Worm (Caenorhabditis elegans): ENCODE data around the gene dhs-24.
A peak's percentile ranks its signal among the peaks of the same experiment; 100 is the strongest.

The dhs-24 gene

DNA sequence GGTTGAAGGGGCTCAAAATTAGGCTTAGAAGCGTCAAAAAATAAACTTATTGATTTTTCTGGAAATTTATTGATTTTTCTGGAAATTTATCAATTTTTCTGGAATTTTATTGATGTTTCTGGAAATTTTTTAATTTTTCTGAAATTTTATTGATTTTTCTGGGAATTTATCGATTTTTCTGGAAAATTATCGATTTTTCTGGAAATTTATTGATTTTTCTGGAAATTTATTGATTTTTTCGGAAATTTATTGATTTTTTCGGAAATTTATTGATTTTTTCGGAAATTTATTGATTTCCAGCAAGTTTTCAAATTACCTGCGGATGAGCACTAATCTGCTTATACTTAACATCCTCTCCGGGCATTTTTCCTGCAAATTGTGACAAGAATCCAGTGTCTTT, 44.6 kb downstream of the dhs-24 start:
- TF ChIP-seq unc-39 (tag; optimal IDR thresholded peaks at IDR 0.05) (no peak), nhr-12 (tag; optimal IDR thresholded peaks at IDR 0.05) (no peak), ham-2 (GFP tag; optimal IDR thresholded peaks at IDR 0.05) (no peak), mep-1 (tag; optimal IDR thresholded peaks at IDR 0.05) (no peak), ztf-11 (tag; optimal IDR thresholded peaks at IDR 0.05) (no peak), zip-8 (tag; optimal IDR thresholded peaks at IDR 0.05) (no peak)

DNA sequence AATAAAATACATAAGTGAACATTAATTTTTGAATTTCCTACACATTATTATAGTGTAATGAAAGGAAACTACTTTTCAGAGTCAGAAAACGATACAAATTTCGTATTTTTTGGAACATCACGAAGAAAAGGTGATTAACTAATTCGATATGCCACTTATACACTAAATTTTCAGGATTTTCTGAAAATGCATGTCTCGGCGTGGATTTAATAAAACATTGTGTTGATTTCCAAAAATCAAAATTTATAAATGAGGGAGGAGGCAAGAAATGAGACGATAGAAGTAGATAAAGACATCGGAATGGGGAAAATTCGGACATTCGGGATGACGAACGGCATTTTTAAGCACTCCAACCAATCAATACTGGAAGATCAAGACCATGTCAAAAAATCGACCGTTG, 47.3 kb downstream of the dhs-24 start, which contains the start of gene Y116F11B.14:
Gene Y116F11B.14, plus strand, starts transcription at position 301 of the 400 bp plus-strand sequence.
- TF ChIP-seq mep-1 (tag; optimal IDR thresholded peaks at IDR 0.05) (no peak), drap-1 (GFP tag; optimal IDR thresholded peaks at IDR 0.05) (no peak), lsy-2 (tag; optimal IDR thresholded peaks at IDR 0.05) (no peak), nhr-28 (tag; optimal IDR thresholded peaks at IDR 0.05) (no peak), sem-2 (GFP tag; optimal IDR thresholded peaks at IDR 0.05) (no peak), tbx-8 (GFP tag; optimal IDR thresholded peaks at IDR 0.05) (no peak)

DNA sequence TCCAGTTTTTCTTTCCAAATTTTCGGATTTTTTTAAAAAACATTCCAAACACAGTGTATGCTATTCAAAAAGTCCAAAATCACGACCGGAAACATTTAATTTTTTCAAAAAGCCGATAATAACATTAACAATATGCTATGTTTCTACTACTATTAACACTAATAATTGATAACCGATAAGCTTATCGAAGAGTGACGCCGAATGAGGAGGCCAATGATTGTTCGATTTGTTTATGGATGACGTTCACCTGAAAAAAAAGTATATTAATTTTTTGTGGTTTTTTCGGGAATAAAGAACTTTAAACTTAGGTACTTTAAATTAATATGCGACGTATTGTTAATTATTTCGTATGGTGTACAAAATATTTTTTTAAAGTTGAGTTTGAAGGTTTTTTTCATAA, 48.4 kb downstream of the dhs-24 start:
- TF ChIP-seq nhr-237 (tag; optimal IDR thresholded peaks at IDR 0.05) (no peak), elt-1 (tag; optimal IDR thresholded peaks at IDR 0.05; ENCODE audit: borderline replicate concordance, insufficient read depth) (no peak), mep-1 (tag; optimal IDR thresholded peaks at IDR 0.05) (no peak), snpc-4 (tag; optimal IDR thresholded peaks at IDR 0.05) (no peak), ham-2 (GFP tag; optimal IDR thresholded peaks at IDR 0.05) (no peak), nhr-2 (tag; optimal IDR thresholded peaks at IDR 0.05) (no peak), tbx-8 (GFP tag; optimal IDR thresholded peaks at IDR 0.05) (no peak), lin-13 (tag; optimal IDR thresholded peaks at IDR 0.05) (no peak), lin-32 (GFP tag; optimal IDR thresholded peaks at IDR 0.05) (no peak), sptf-1 (tag; optimal IDR thresholded peaks at IDR 0.05) (no peak), nhr-28 (tag; optimal IDR thresholded peaks at IDR 0.05) (no peak), nhr-76 (tag; optimal IDR thresholded peaks at IDR 0.05) (no peak), flh-1 (GFP tag; optimal IDR thresholded peaks at IDR 0.05) (no peak), ztf-11 (tag; optimal IDR thresholded peaks at IDR 0.05) (no peak), zip-8 (tag; optimal IDR thresholded peaks at IDR 0.05) (no peak), sem-2 (GFP tag; optimal IDR thresholded peaks at IDR 0.05) (no peak), lsy-2 (tag; optimal IDR thresholded peaks at IDR 0.05) (no peak)

DNA sequence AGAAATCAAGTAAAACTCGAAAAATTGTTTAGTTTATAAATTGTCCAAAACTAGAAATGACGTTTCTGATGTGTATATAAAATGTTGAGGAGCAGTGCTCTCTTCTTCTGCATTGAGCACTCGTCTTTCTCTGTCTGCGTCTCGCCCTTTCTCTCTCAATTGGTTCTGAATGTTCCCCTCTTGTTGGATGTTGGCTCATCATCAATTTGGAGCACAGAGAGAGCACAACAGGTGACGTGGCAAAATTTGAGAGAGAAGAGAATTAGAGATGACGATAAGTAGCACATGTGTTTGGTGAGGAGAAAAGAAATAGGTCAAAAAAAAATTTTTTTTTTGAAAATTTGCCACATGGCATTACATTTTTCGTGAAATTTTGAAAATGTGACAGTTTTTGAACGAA, 48.9 kb downstream of the dhs-24 start:
- TF ChIP-seq unc-120 (tag; optimal IDR thresholded peaks at IDR 0.05; ENCODE audit: poor library complexity, severe bottlenecking) (peak; percentile 83), nhr-12 (tag; optimal IDR thresholded peaks at IDR 0.05) (no peak), M03D4.4 (tag; optimal IDR thresholded peaks at IDR 0.05) (no peak), cnd-1 (tag; optimal IDR thresholded peaks at IDR 0.05) (no peak), lin-32 (GFP tag; optimal IDR thresholded peaks at IDR 0.05) (no peak), nhr-237 (tag; optimal IDR thresholded peaks at IDR 0.05) (no peak), flh-1 (GFP tag; optimal IDR thresholded peaks at IDR 0.05) (no peak), drap-1 (GFP tag; optimal IDR thresholded peaks at IDR 0.05) (no peak), zip-8 (tag; optimal IDR thresholded peaks at IDR 0.05) (no peak), snpc-4 (tag; optimal IDR thresholded peaks at IDR 0.05) (no peak), blmp-1 (tag; optimal IDR thresholded peaks at IDR 0.05) (no peak), mls-2 (tag; optimal IDR thresholded peaks at IDR 0.05) (no peak), mep-1 (tag; optimal IDR thresholded peaks at IDR 0.05) (peak; percentile 50), tbx-8 (GFP tag; optimal IDR thresholded peaks at IDR 0.05) (no peak), bed-3 (GFP tag; optimal IDR thresholded peaks at IDR 0.05) (no peak), unc-39 (tag; optimal IDR thresholded peaks at IDR 0.05) (no peak), sptf-1 (tag; optimal IDR thresholded peaks at IDR 0.05) (no peak), ham-2 (GFP tag; optimal IDR thresholded peaks at IDR 0.05) (no peak), ceh-43 (GFP tag; optimal IDR thresholded peaks at IDR 0.05) (no peak), mab-5 (tag; optimal IDR thresholded peaks at IDR 0.05) (peak; percentile 43), pha-4 (tag; optimal IDR thresholded peaks at IDR 0.05) (no peak), ces-1 (GFP tag; optimal IDR thresholded peaks at IDR 0.05) (peak; percentile 64), ceh-83 (GFP tag; optimal IDR thresholded peaks at IDR 0.05) (no peak), sem-2 (GFP tag; optimal IDR thresholded peaks at IDR 0.05) (no peak), ztf-11 (tag; optimal IDR thresholded peaks at IDR 0.05) (no peak), lsy-2 (tag; optimal IDR thresholded peaks at IDR 0.05) (peak; percentile 25), unc-62 (GFP tag; optimal IDR thresholded peaks at IDR 0.05) (peak; percentile 77), lin-13 (tag; optimal IDR thresholded peaks at IDR 0.05) (no peak), nhr-28 (tag; optimal IDR thresholded peaks at IDR 0.05) (no peak), nhr-76 (tag; optimal IDR thresholded peaks at IDR 0.05) (no peak), ceh-39 (tag; optimal IDR thresholded peaks at IDR 0.05) (no peak), hlh-1 (tag; optimal IDR thresholded peaks at IDR 0.05) (peak; percentile 100), elt-3 (tag; optimal IDR thresholded peaks at IDR 0.05) (no peak), elt-1 (tag; optimal IDR thresholded peaks at IDR 0.05; ENCODE audit: borderline replicate concordance, insufficient read depth) (no peak), nhr-2 (tag; optimal IDR thresholded peaks at IDR 0.05) (no peak)

Measured in whole organism, mixed stage, embryonic.